Fruit fly (Drosophila melanogaster): ENCODE results near the gene skd.

The skd gene

dm6 chr3L:20951477-20952120 lies 75.6 kb downstream of the skd start:
- TF ChIP-seq dsf (GFP tag; optimal IDR thresholded peaks at IDR 0.05; ENCODE audit: borderline replicate concordance) (no peak), Vsx2 (GFP tag; optimal IDR thresholded peaks at IDR 0.05; ENCODE audit: partially characterized antibody) (no peak), rgr (GFP tag; optimal IDR thresholded peaks at IDR 0.05) (peak; percentile 48), dmrt93B (GFP tag; optimal IDR thresholded peaks at IDR 0.05) (peak; percentile 32), Jra (GFP tag; optimal IDR thresholded peaks at IDR 0.05) (no peak), woc (GFP tag; optimal IDR thresholded peaks at IDR 0.05) (peak; percentile 44), Hnf4 (GFP tag; optimal IDR thresholded peaks at IDR 0.05) (peak; percentile 15), psq (GFP tag; optimal IDR thresholded peaks at IDR 0.05) (peak; percentile 38), pan (optimal IDR thresholded peaks at IDR 0.05) (no peak), Mio (GFP tag; optimal IDR thresholded peaks at IDR 0.05) (no peak), Myc (optimal IDR thresholded peaks at IDR 0.05) (no peak), Abd-B (GFP tag; optimal IDR thresholded peaks at IDR 0.05) (no peak), usp (GFP tag; optimal IDR thresholded peaks at IDR 0.05) (no peak), Dfd (GFP tag; optimal IDR thresholded peaks at IDR 0.05) (no peak), foxo (GFP tag; optimal IDR thresholded peaks at IDR 0.05) (peak in 1 of 2 experiments; percentile 46), Rel (GFP tag; optimal IDR thresholded peaks at IDR 0.05) (peak; percentile 22), Rel (tag; optimal IDR thresholded peaks at IDR 0.05) (no peak), CG32264 (GFP tag; optimal IDR thresholded peaks at IDR 0.05) (peak; percentile 63), Dif (GFP tag; optimal IDR thresholded peaks at IDR 0.05; ENCODE audit: partially characterized antibody) (peak; percentile 65), CG9705 (GFP tag; optimal IDR thresholded peaks at IDR 0.05) (no peak), lola (GFP tag; optimal IDR thresholded peaks at IDR 0.05) (no peak), Sp1 (GFP tag; optimal IDR thresholded peaks at IDR 0.05) (peak; percentile 20), tai (GFP tag; optimal IDR thresholded peaks at IDR 0.05) (no peak), N (GFP tag; optimal IDR thresholded peaks at IDR 0.05) (no peak), jim (GFP tag; optimal IDR thresholded peaks at IDR 0.05) (no peak), CrebA (GFP tag; optimal IDR thresholded peaks at IDR 0.05; ENCODE audit: borderline replicate concordance) (no peak), GATAd (GFP tag; optimal IDR thresholded peaks at IDR 0.05) (no peak), br (GFP tag; optimal IDR thresholded peaks at IDR 0.05) (peak; percentile 49), OdsH (GFP tag; optimal IDR thresholded peaks at IDR 0.05) (peak; percentile 38), h (GFP tag; optimal IDR thresholded peaks at IDR 0.05) (peak; percentile 51), Hr83 (GFP tag; optimal IDR thresholded peaks at IDR 0.05; ENCODE audit: poor library complexity, severe bottlenecking) (peak; percentile 20), fru (GFP tag; optimal IDR thresholded peaks at IDR 0.05) (peak; percentile 63), sage (GFP tag; optimal IDR thresholded peaks at IDR 0.05) (peak; percentile 52), sv (GFP tag; optimal IDR thresholded peaks at IDR 0.05) (no peak), dl (GFP tag; optimal IDR thresholded peaks at IDR 0.05; ENCODE audit: insufficient read depth in 1 of 2, partially characterized antibody in 2 of 2) (no peak), ey (GFP tag; optimal IDR thresholded peaks at IDR 0.05) (peak; percentile 72), brk (GFP tag; optimal IDR thresholded peaks at IDR 0.05) (peak; percentile 31), Hr78 (GFP tag; optimal IDR thresholded peaks at IDR 0.05) (no peak), HLH106 (tag; optimal IDR thresholded peaks at IDR 0.05) (peak; percentile 24)

- TF ChIP-seq h (GFP tag; optimal IDR thresholded peaks at IDR 0.05) (peak; percentile 70), HLH106 (tag; optimal IDR thresholded peaks at IDR 0.05) (peak; percentile 83), GATAd (GFP tag; optimal IDR thresholded peaks at IDR 0.05) (no peak), CG32264 (GFP tag; optimal IDR thresholded peaks at IDR 0.05) (peak; percentile 41), br (GFP tag; optimal IDR thresholded peaks at IDR 0.05) (peak; percentile 78), tai (GFP tag; optimal IDR thresholded peaks at IDR 0.05) (peak; percentile 42), dl (GFP tag; optimal IDR thresholded peaks at IDR 0.05; ENCODE audit: insufficient read depth in 1 of 2, partially characterized antibody in 2 of 2) (no peak), Mio (GFP tag; optimal IDR thresholded peaks at IDR 0.05) (no peak), OdsH (GFP tag; optimal IDR thresholded peaks at IDR 0.05) (peak; percentile 71), brk (GFP tag; optimal IDR thresholded peaks at IDR 0.05) (no peak), pan (optimal IDR thresholded peaks at IDR 0.05) (no peak), psq (GFP tag; optimal IDR thresholded peaks at IDR 0.05) (peak; percentile 55), ey (GFP tag; optimal IDR thresholded peaks at IDR 0.05) (peak; percentile 69), Vsx2 (GFP tag; optimal IDR thresholded peaks at IDR 0.05; ENCODE audit: partially characterized antibody) (peak; percentile 10), foxo (GFP tag; optimal IDR thresholded peaks at IDR 0.05) (peak in 1 of 2 experiments; percentile 79), N (GFP tag; optimal IDR thresholded peaks at IDR 0.05) (no peak), Hnf4 (GFP tag; optimal IDR thresholded peaks at IDR 0.05) (peak; percentile 33), Myc (optimal IDR thresholded peaks at IDR 0.05) (no peak), sage (GFP tag; optimal IDR thresholded peaks at IDR 0.05) (peak; percentile 73), Dfd (GFP tag; optimal IDR thresholded peaks at IDR 0.05) (no peak), usp (GFP tag; optimal IDR thresholded peaks at IDR 0.05) (no peak), lola (GFP tag; optimal IDR thresholded peaks at IDR 0.05) (no peak), Sp1 (GFP tag; optimal IDR thresholded peaks at IDR 0.05) (peak; percentile 85), CrebA (GFP tag; optimal IDR thresholded peaks at IDR 0.05; ENCODE audit: borderline replicate concordance) (peak; percentile 6), sv (GFP tag; optimal IDR thresholded peaks at IDR 0.05) (no peak), CG9705 (GFP tag; optimal IDR thresholded peaks at IDR 0.05) (peak; percentile 61), Dif (GFP tag; optimal IDR thresholded peaks at IDR 0.05; ENCODE audit: partially characterized antibody) (peak; percentile 50), dmrt93B (GFP tag; optimal IDR thresholded peaks at IDR 0.05) (peak; percentile 77), Jra (GFP tag; optimal IDR thresholded peaks at IDR 0.05) (peak; percentile 10), Rel (GFP tag; optimal IDR thresholded peaks at IDR 0.05) (peak; percentile 8), Rel (tag; optimal IDR thresholded peaks at IDR 0.05) (no peak), fru (GFP tag; optimal IDR thresholded peaks at IDR 0.05) (peak; percentile 79), jim (GFP tag; optimal IDR thresholded peaks at IDR 0.05) (no peak), woc (GFP tag; optimal IDR thresholded peaks at IDR 0.05) (no peak), Abd-B (GFP tag; optimal IDR thresholded peaks at IDR 0.05) (no peak), dsf (GFP tag; optimal IDR thresholded peaks at IDR 0.05; ENCODE audit: borderline replicate concordance) (peak; percentile 9), rgr (GFP tag; optimal IDR thresholded peaks at IDR 0.05) (peak; percentile 72), Hr83 (GFP tag; optimal IDR thresholded peaks at IDR 0.05; ENCODE audit: poor library complexity, severe bottlenecking) (no peak), Hr78 (GFP tag; optimal IDR thresholded peaks at IDR 0.05) (no peak)
These were observed 76.6 kb downstream of the skd start for dm6 chr3L:20950520-20951135.
